Worm (Caenorhabditis elegans) whole organism, mixed stage, embryonic: ENCODE data around the gene K07F5.6.
A peak's percentile ranks its signal among the peaks of the same experiment; 100 is the strongest.

Experiments used
- M03D4.4 ChIP-seq: sonication (generic microtip); optimal IDR thresholded peaks from 2 replicates; lab custom pipeline; 2017; ENCODE audit warnings: mild to moderate bottlenecking, missing genetic modification characterization, missing compliant biosample characterization
- bed-3 ChIP-seq: fragments of 200-800 bp; sonication (Bioruptor generic); optimal IDR thresholded peaks from 3 replicates; lab custom pipeline; 2018; ENCODE audit warnings: mild to moderate bottlenecking, missing genetic modification characterization, moderate library complexity, missing compliant biosample characterization
- blmp-1 ChIP-seq: fragments of 150-350 bp; optimal IDR thresholded peaks from 2 replicates; lab custom pipeline; 2014; ENCODE audit warnings: missing biosample characterization, missing genetic modification characterization
- ceh-39 ChIP-seq: fragments of 150-350 bp; optimal IDR thresholded peaks from 2 replicates; lab custom pipeline; 2014; ENCODE audit warnings: missing biosample characterization, missing genetic modification characterization
- ceh-43 ChIP-seq: fragments of 200-800 bp; sonication (Bioruptor generic); optimal IDR thresholded peaks from 2 replicates; lab custom pipeline; 2018; ENCODE audit warnings: mild to moderate bottlenecking, missing genetic modification characterization, moderate library complexity, missing compliant biosample characterization
- ceh-83 ChIP-seq: fragments of 200-800 bp; sonication (Bioruptor generic); optimal IDR thresholded peaks from 2 replicates; lab custom pipeline; 2018; ENCODE audit warnings: mild to moderate bottlenecking, missing genetic modification characterization, missing compliant biosample characterization
- ces-1 ChIP-seq: fragments of 150-350 bp; optimal IDR thresholded peaks from 2 replicates; lab custom pipeline; 2014; ENCODE audit warnings: missing biosample characterization, missing genetic modification reagents, missing genetic modification characterization
- cnd-1 ChIP-seq: fragments of 200-800 bp; sonication (Bioruptor generic); optimal IDR thresholded peaks from 2 replicates; lab custom pipeline; 2018; ENCODE audit warnings: mild to moderate bottlenecking, missing genetic modification characterization, missing compliant biosample characterization
- drap-1 ChIP-seq: fragments of 200-800 bp; sonication (Bioruptor generic); optimal IDR thresholded peaks from 3 replicates; lab custom pipeline; 2018; ENCODE audit warnings: mild to moderate bottlenecking, missing genetic modification characterization, missing compliant biosample characterization
- elt-3 ChIP-seq: fragments of 150-350 bp; optimal IDR thresholded peaks from 2 replicates; lab custom pipeline; 2014; ENCODE audit warnings: missing biosample characterization, missing genetic modification characterization
- flh-1 ChIP-seq: fragments of 200-800 bp; sonication (Bioruptor generic); optimal IDR thresholded peaks from 2 replicates; lab custom pipeline; 2018; ENCODE audit warnings: mild to moderate bottlenecking, missing genetic modification characterization, moderate library complexity, missing compliant biosample characterization
- ham-2 ChIP-seq: fragments of 200-800 bp; sonication (Bioruptor generic); optimal IDR thresholded peaks from 2 replicates; lab custom pipeline; 2018; ENCODE audit warnings: mild to moderate bottlenecking, missing genetic modification characterization, missing compliant biosample characterization
- hlh-1 ChIP-seq: fragments of 150-350 bp; optimal IDR thresholded peaks from 2 replicates; lab custom pipeline; 2014; ENCODE audit warnings: missing biosample characterization, missing genetic modification reagents, missing genetic modification characterization
- lin-13 ChIP-seq: fragments of 150-350 bp; optimal IDR thresholded peaks from 2 replicates; lab custom pipeline; 2014; ENCODE audit warnings: missing biosample characterization, missing genetic modification characterization
- lsy-2 ChIP-seq: fragments of 150-350 bp; optimal IDR thresholded peaks from 2 replicates; lab custom pipeline; 2014; ENCODE audit warnings: missing biosample characterization, missing genetic modification characterization
- mab-5 ChIP-seq: fragments of 150-350 bp; optimal IDR thresholded peaks from 2 replicates; lab custom pipeline; 2014; ENCODE audit warnings: missing biosample characterization, missing genetic modification characterization
- mep-1 ChIP-seq: fragments of 150-350 bp; optimal IDR thresholded peaks from 2 replicates; lab custom pipeline; 2017; ENCODE audit warnings: missing biosample characterization, missing genetic modification reagents, missing genetic modification characterization, inconsistent platforms
- mls-2 ChIP-seq: sonication (generic microtip); optimal IDR thresholded peaks from 2 replicates; lab custom pipeline; 2016; ENCODE audit warnings: mild to moderate bottlenecking, missing genetic modification characterization, moderate library complexity, missing compliant biosample characterization
- nhr-12 ChIP-seq: fragments of 150-350 bp; optimal IDR thresholded peaks from 2 replicates; lab custom pipeline; 2014; ENCODE audit warnings: missing biosample characterization, missing genetic modification characterization
- nhr-237 ChIP-seq: fragments of 150-350 bp; optimal IDR thresholded peaks from 2 replicates; lab custom pipeline; 2014; ENCODE audit warnings: missing biosample characterization, missing genetic modification characterization
- nhr-28 ChIP-seq: fragments of 150-350 bp; optimal IDR thresholded peaks from 2 replicates; lab custom pipeline; 2014; ENCODE audit warnings: missing biosample characterization, missing genetic modification characterization
- nhr-76 ChIP-seq: sonication (generic microtip); optimal IDR thresholded peaks from 2 replicates; lab custom pipeline; 2017; ENCODE audit warnings: missing biosample characterization, missing genetic modification characterization
- sem-2 ChIP-seq: fragments of 200-800 bp; sonication (Bioruptor generic); optimal IDR thresholded peaks from 2 replicates; lab custom pipeline; 2018; ENCODE audit warnings: mild to moderate bottlenecking, missing genetic modification characterization, missing compliant biosample characterization
- sptf-1 ChIP-seq: sonication (generic microtip); optimal IDR thresholded peaks from 2 replicates; lab custom pipeline; 2017; ENCODE audit warnings: mild to moderate bottlenecking, missing genetic modification characterization, moderate library complexity, missing compliant biosample characterization
- tbx-8 ChIP-seq: fragments of 200-800 bp; sonication (Bioruptor generic); optimal IDR thresholded peaks from 2 replicates; lab custom pipeline; 2018; ENCODE audit warnings: mild to moderate bottlenecking, missing genetic modification characterization, moderate library complexity, missing compliant biosample characterization
- unc-120 ChIP-seq: sonication (generic microtip); optimal IDR thresholded peaks from 2 replicates; lab custom pipeline; 2017; ENCODE audit warnings: missing genetic modification characterization, missing compliant biosample characterization; ENCODE audit not compliant: poor library complexity, severe bottlenecking
- unc-39 ChIP-seq: fragments of 150-350 bp; optimal IDR thresholded peaks from 2 replicates; lab custom pipeline; 2014; ENCODE audit warnings: missing biosample characterization, missing genetic modification characterization
- zip-8 ChIP-seq: fragments of 150-350 bp; optimal IDR thresholded peaks from 2 replicates; lab custom pipeline; 2014; ENCODE audit warnings: missing biosample characterization, missing genetic modification characterization

K07F5.6 gene

DNA sequence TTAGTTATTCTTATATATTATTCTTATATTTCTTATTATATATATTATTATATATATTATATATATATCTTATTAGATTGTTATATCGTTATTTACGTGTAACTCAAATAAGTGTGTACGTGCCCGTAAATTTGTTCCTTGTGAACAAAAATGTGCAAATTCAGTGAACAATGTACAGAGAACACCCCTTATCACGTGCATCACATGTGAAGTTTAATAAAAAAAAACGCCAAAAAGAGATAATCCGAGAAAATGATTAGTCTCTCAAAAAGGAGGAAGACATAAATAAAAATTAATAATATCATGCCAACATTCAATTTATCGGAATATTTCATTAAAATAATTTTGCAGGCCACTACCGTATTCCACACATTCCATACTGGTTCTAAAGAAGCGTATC, 46.8 kb downstream of the K07F5.6 start:
- TF ChIP-seq unc-39: no peak
- TF ChIP-seq sem-2 (GFP tag; lab: Kevin White, UChicago): no peak
- no peak for TF ChIP-seq lsy-2 (tag; lab: Kevin White, UChicago)
- TF ChIP-seq lin-13 (tag; lab: Kevin White, UChicago): no peak
- TF ChIP-seq zip-8 (tag; lab: Kevin White, UChicago): no peak
- TF ChIP-seq nhr-28 (tag; lab: Kevin White, UChicago): no peak
- no peak for TF ChIP-seq mep-1 (tag; lab: Kevin White, UChicago)
- TF ChIP-seq flh-1 (GFP tag; lab: Kevin White, UChicago): no peak
- no peak for TF ChIP-seq mls-2 (tag; lab: Kevin White, UChicago)
- no peak for TF ChIP-seq nhr-12 (tag; lab: Kevin White, UChicago)
- TF ChIP-seq nhr-237 (tag; lab: Kevin White, UChicago): no peak
- TF ChIP-seq ceh-43 (GFP tag; lab: Kevin White, UChicago): no peak
- no peak for TF ChIP-seq tbx-8 (GFP tag; lab: Kevin White, UChicago)
- no peak for TF ChIP-seq M03D4.4 (tag; lab: Kevin White, UChicago)
- no peak for TF ChIP-seq blmp-1
- no peak for TF ChIP-seq hlh-1 (tag; lab: Kevin White, UChicago)
- TF ChIP-seq ces-1 (GFP tag; lab: Kevin White, UChicago): no peak
- TF ChIP-seq sptf-1 (tag; lab: Kevin White, UChicago): no peak
- no peak for TF ChIP-seq bed-3 (GFP tag; lab: Kevin White, UChicago)
- TF ChIP-seq ham-2: no peak

ce11 chrIV:9799129-9799528, 47.3 kb downstream of the K07F5.6 start, which contains the start of gene fat-4:
fat-4 (plus strand) TSS chrIV:9799429.
- TF ChIP-seq nhr-12 (tag; lab: Kevin White, UChicago): no peak
- TF ChIP-seq mls-2 (tag; lab: Kevin White, UChicago): no peak
- TF ChIP-seq tbx-8 (GFP tag; lab: Kevin White, UChicago): no peak
- no peak for TF ChIP-seq zip-8 (tag; lab: Kevin White, UChicago)
- no peak for TF ChIP-seq mep-1 (tag; lab: Kevin White, UChicago)
- TF ChIP-seq sem-2 (GFP tag; lab: Kevin White, UChicago): no peak
- TF ChIP-seq nhr-76 (tag; lab: Kevin White, UChicago): no peak
- TF ChIP-seq ceh-83 (GFP tag; lab: Kevin White, UChicago): no peak
- no peak for TF ChIP-seq cnd-1 (tag; lab: Kevin White, UChicago)
- TF ChIP-seq ham-2: no peak
- TF ChIP-seq lsy-2 (tag; lab: Kevin White, UChicago): no peak
- no peak for TF ChIP-seq ceh-39
- no peak for TF ChIP-seq flh-1 (GFP tag; lab: Kevin White, UChicago)
- TF ChIP-seq ces-1 (GFP tag; lab: Kevin White, UChicago): no peak
- TF ChIP-seq M03D4.4 (tag; lab: Kevin White, UChicago): no peak

DNA sequence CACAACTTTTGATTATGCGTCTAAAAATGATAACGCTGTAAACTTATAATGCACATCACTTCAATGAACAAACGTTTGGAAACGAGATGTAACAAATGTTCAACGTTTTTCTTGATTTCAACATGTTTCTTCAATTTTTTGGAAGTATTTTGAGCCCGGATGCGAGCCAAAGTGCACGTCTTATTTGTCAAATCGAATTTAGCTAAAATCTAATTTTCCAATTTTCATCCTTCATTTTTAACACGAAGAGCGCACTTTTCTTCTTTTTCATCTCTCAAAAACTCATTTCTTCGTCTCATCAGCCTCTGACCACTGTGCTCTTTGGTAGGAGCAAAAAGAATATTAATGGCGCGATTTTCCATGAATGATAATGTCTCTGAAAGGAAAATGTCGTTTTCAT, 48.2 kb downstream of the K07F5.6 start:
- no peak for TF ChIP-seq mls-2 (tag; lab: Kevin White, UChicago)
- no peak for TF ChIP-seq drap-1 (GFP tag; lab: Kevin White, UChicago)
- TF ChIP-seq ceh-83 (GFP tag; lab: Kevin White, UChicago): no peak
- peak; percentile 94 for TF ChIP-seq ces-1 (GFP tag; lab: Kevin White, UChicago)
- TF ChIP-seq mep-1 (tag; lab: Kevin White, UChicago): no peak
- TF ChIP-seq, all 35 proteins: peak for 1

DNA sequence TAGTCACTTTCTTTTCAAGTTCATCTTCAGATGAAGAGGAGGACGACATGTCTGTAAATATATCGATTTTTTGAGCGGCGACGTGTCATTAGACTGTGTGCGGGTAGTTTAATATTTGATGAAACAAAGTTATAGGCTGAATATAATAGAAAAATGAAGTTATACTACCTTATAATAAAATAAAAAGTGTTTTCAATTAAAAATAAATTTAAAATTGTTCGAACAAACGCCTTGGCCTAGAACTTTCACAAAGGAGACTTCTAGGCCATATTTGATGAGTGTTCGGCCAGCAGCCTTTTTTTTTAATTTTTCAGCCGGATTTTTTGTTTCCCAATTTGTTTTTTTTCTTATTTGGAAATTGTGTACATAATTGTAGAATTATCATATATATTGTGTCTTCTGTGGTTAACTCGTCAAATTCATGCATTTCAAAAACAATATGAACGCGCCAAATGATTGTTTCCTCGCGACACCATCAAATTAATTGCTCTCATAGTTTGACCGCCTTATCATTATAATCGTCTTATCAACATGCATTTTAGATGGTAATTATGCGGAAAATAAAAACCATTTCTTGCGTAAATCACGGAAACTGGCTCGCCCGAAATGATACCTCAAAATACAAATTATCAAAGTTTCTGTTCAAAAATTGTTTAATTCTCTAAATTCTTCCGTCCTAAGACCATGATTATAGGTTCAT, 49.0 kb downstream of the K07F5.6 start, which contains the start of gene T13F2.2:
TSS of gene T13F2.2 (minus strand) at position 51 of the 700 bp plus-strand sequence.
- TF ChIP-seq ces-1 (GFP tag; lab: Kevin White, UChicago) (peak; percentile 22), mab-5 (tag; lab: Kevin White, UChicago) (no peak)

ce11 chrIV:9796494-9796893, 50.0 kb downstream of the K07F5.6 start, which contains the start of gene pis-1:
pis-1 (minus strand) TSS chrIV:9796594.
- no peak for TF ChIP-seq elt-3 (tag; lab: Kevin White, UChicago)
- no peak for TF ChIP-seq nhr-76 (tag; lab: Kevin White, UChicago)
- no peak for TF ChIP-seq M03D4.4 (tag; lab: Kevin White, UChicago)
- TF ChIP-seq cnd-1 (tag; lab: Kevin White, UChicago): no peak
- TF ChIP-seq nhr-237 (tag; lab: Kevin White, UChicago): no peak
- TF ChIP-seq drap-1 (GFP tag; lab: Kevin White, UChicago): no peak
- TF ChIP-seq flh-1 (GFP tag; lab: Kevin White, UChicago): no peak
- TF ChIP-seq bed-3 (GFP tag; lab: Kevin White, UChicago): no peak
- no peak for TF ChIP-seq unc-120
- no peak for TF ChIP-seq mls-2 (tag; lab: Kevin White, UChicago)
- TF ChIP-seq ceh-83 (GFP tag; lab: Kevin White, UChicago): no peak
- no peak for TF ChIP-seq ham-2
- no peak for TF ChIP-seq sem-2 (GFP tag; lab: Kevin White, UChicago)
- TF ChIP-seq tbx-8 (GFP tag; lab: Kevin White, UChicago): no peak
- no peak for TF ChIP-seq ces-1 (GFP tag; lab: Kevin White, UChicago)
- TF ChIP-seq, all 35 proteins: peak for 0
